1 worm cellular context compared by ENCODE assay signal in genomic region chrV:10247673-10248239, ce11.
TF ChIP-seq lines count a peak whose summit lies in the region.

No protein-coding gene starts in this region.

TF ChIP-seq in whole organism, L1 larva, 84 proteins besides CTCF, POLR2A, EP300 and RAD21 (continued from another document):
- TF ChIP-seq lin-14 (GFP tag; optimal IDR thresholded peaks at IDR 0.05; lab: Kevin White, UChicago): peak; percentile 58
- no peak for TF ChIP-seq tlp-1 (tag; optimal IDR thresholded peaks at IDR 0.05; lab: Kevin White, UChicago)
- no peak for TF ChIP-seq unc-98 (GFP tag; IDR thresholded peaks at IDR 0.05; lab: Robert Waterston, UW)
- TF ChIP-seq hlh-17 (GFP tag; optimal IDR thresholded peaks at IDR 0.05; lab: Kevin White, UChicago; ENCODE audit: borderline replicate concordance): no peak
- no peak for TF ChIP-seq hpl-2 (GFP tag; optimal IDR thresholded peaks at IDR 0.05; lab: Kevin White, UChicago)
- TF ChIP-seq C34B4.2 (tag; optimal IDR thresholded peaks at IDR 0.05; lab: Kevin White, UChicago): no peak
- peak; percentile 58 for TF ChIP-seq ceh-8 (GFP tag; optimal IDR thresholded peaks at IDR 0.05; lab: Kevin White, UChicago)
- no peak for TF ChIP-seq C16A3.4 (tag; optimal IDR thresholded peaks at IDR 0.05; lab: Kevin White, UChicago)
- no peak for TF ChIP-seq hlh-4 (tag; optimal IDR thresholded peaks at IDR 0.05; lab: Kevin White, UChicago)
- no peak for TF ChIP-seq irx-1 (tag; optimal IDR thresholded peaks at IDR 0.05; lab: Kevin White, UChicago)
